Fruit fly (Drosophila melanogaster) whole organism, embryonic: ENCODE results near the gene HemK2.

Experiments
- B-H2 ChIP-seq: fragments of 200-800 bp; sonication (Bioruptor generic); optimal IDR thresholded peaks from 2 replicates; lab custom pipeline; 2018; ENCODE audit warnings: missing biosample characterization, mild to moderate bottlenecking, missing genetic modification characterization
- CG10147 ChIP-seq: fragments of 200-800 bp; sonication (Bioruptor generic); optimal IDR thresholded peaks from 2 replicates; lab custom pipeline; 2019; ENCODE audit warnings: missing biosample characterization, mild to moderate bottlenecking, missing genetic modification characterization, moderate library complexity
- CG10209 ChIP-seq: fragments of 200-800 bp; sonication (Bioruptor generic); optimal IDR thresholded peaks from 3 replicates; lab custom pipeline; 2017; ENCODE audit warnings: missing biosample characterization, mild to moderate bottlenecking, missing genetic modification characterization, missing genetic modification reagents
- CG10959 ChIP-seq: fragments of 200-800 bp; sonication (Bioruptor generic); IDR thresholded peaks from 2 replicates; pipeline ENCODE4 v1.3.6; 2022; ENCODE audit warnings: missing biosample characterization, missing genetic modification characterization
- CG10979 ChIP-seq: fragments of 200-800 bp; sonication (Bioruptor generic); optimal IDR thresholded peaks from 2 replicates; lab custom pipeline; 2018; ENCODE audit warnings: missing biosample characterization, mild to moderate bottlenecking, missing genetic modification characterization, moderate library complexity
- CG11456 ChIP-seq: fragments of 200-800 bp; sonication (Bioruptor generic); IDR thresholded peaks from 3 replicates; pipeline ENCODE4 v1.3.6; 2022; ENCODE audit warnings: missing biosample characterization, missing genetic modification characterization
- CG11723 ChIP-seq: fragments of 200-800 bp; sonication (Bioruptor generic); optimal IDR thresholded peaks from 2 replicates; lab custom pipeline; 2017; ENCODE audit warnings: missing biosample characterization, mild to moderate bottlenecking, missing genetic modification characterization
- CG13287 ChIP-seq: fragments of 200-800 bp; sonication (Bioruptor generic); IDR thresholded peaks from 2 replicates; pipeline ENCODE4 v1.3.6; 2022; ENCODE audit warnings: missing biosample characterization, missing genetic modification characterization; ENCODE audit not compliant: partially characterized antibody
- CG14667 ChIP-seq: fragments of 200-800 bp; sonication (Bioruptor generic); IDR thresholded peaks from 2 replicates; pipeline ENCODE4 v1.3.6; 2022; ENCODE audit warnings: missing biosample characterization, missing genetic modification characterization
- CG14965 ChIP-seq: fragments of 200-800 bp; sonication (Bioruptor generic); optimal IDR thresholded peaks from 2 replicates; lab custom pipeline; 2016; ENCODE audit warnings: missing biosample characterization, missing genetic modification characterization, borderline replicate concordance
- CG1603 ChIP-seq: fragments of 200-800 bp; sonication (Bioruptor generic); optimal IDR thresholded peaks from 2 replicates; lab custom pipeline; 2019; ENCODE audit warnings: missing biosample characterization, mild to moderate bottlenecking, missing genetic modification characterization, moderate library complexity
- CG4730 ChIP-seq: fragments of 200-800 bp; sonication (Bioruptor generic); IDR thresholded peaks from 2 replicates; pipeline ENCODE4 v1.3.6; 2022; ENCODE audit warnings: missing biosample characterization, missing genetic modification characterization
- CG6683 ChIP-seq: fragments of 200-800 bp; sonication (Bioruptor generic); optimal IDR thresholded peaks from 2 replicates; lab custom pipeline; 2017; ENCODE audit warnings: missing biosample characterization, mild to moderate bottlenecking, missing genetic modification characterization, missing genetic modification reagents
- CG7372 ChIP-seq: fragments of 200-800 bp; sonication (Bioruptor generic); IDR thresholded peaks from 2 replicates; pipeline ENCODE4 v1.3.6; 2022; ENCODE audit warnings: missing biosample characterization, missing genetic modification characterization
- CG8290 ChIP-seq, 3 experiments: fragments of 200-800 bp; sonication (Bioruptor generic); optimal IDR thresholded peaks; 2 replicates each; lab custom pipeline; 2016 to 2019; ENCODE audit warnings: missing biosample characterization in 3 of 3, missing genetic modification characterization in 3 of 3, mild to moderate bottlenecking in 2 of 3, moderate library complexity in 1 of 3
- CG8388 ChIP-seq: fragments of 200-800 bp; sonication (Bioruptor generic); optimal IDR thresholded peaks from 2 replicates; lab custom pipeline; 2019; ENCODE audit warnings: missing biosample characterization, mild to moderate bottlenecking, missing genetic modification characterization, moderate library complexity
- CG8765 ChIP-seq: fragments of 200-800 bp; sonication (Bioruptor generic); IDR thresholded peaks from 2 replicates; pipeline ENCODE4 v1.3.6; 2022; ENCODE audit warnings: missing biosample characterization, missing genetic modification characterization
- CG9932 ChIP-seq: fragments of 200-800 bp; sonication (Bioruptor generic); IDR thresholded peaks from 2 replicates; pipeline ENCODE4 v1.3.6; 2022; ENCODE audit warnings: missing biosample characterization, missing genetic modification characterization
- CTCF ChIP-seq: fragments of 200-800 bp; sonication (Bioruptor generic); optimal IDR thresholded peaks from 2 replicates; lab custom pipeline; 2017; ENCODE audit warnings: missing biosample characterization, mild to moderate bottlenecking, missing genetic modification characterization, moderate library complexity
- Dad ChIP-seq: fragments of 200-800 bp; sonication (Bioruptor generic); optimal IDR thresholded peaks from 3 replicates; lab custom pipeline; 2016; ENCODE audit warnings: missing biosample characterization, missing genetic modification characterization
- Dll ChIP-seq: fragments of 200-800 bp; sonication (Bioruptor generic); IDR thresholded peaks from 4 replicates; pipeline ENCODE4 v1.3.6; 2022; ENCODE audit warnings: missing biosample characterization, missing genetic modification characterization; ENCODE audit not compliant: partially characterized antibody
- E2f1 ChIP-seq: fragments of 200-800 bp; sonication (Bioruptor generic); IDR thresholded peaks from 2 replicates; pipeline ENCODE4 v1.3.6; 2022; ENCODE audit warnings: missing biosample characterization, missing genetic modification characterization
- E2f2 ChIP-seq: fragments of 200-800 bp; sonication (Bioruptor generic); IDR thresholded peaks from 2 replicates; pipeline ENCODE4 v1.3.6; 2022; ENCODE audit warnings: missing biosample characterization, missing genetic modification characterization
- Eip74EF ChIP-seq, 2 experiments: fragments of 200-800 bp in 1 of 2; fragments of >200 bp in 1 of 2; sonication (Bioruptor generic) in 1 of 2; optimal IDR thresholded peaks; 2 replicates each; lab custom pipeline; 2017 to 2019; ENCODE audit warnings: missing biosample characterization in 2 of 2, missing genetic modification characterization in 2 of 2, mild to moderate bottlenecking in 1 of 2, moderate library complexity in 1 of 2
- Elba2 ChIP-seq: fragments of 200-800 bp; sonication (Bioruptor generic); optimal IDR thresholded peaks from 3 replicates; lab custom pipeline; 2016; ENCODE audit warnings: missing biosample characterization, missing genetic modification characterization
- Ets65A ChIP-seq: fragments of 200-800 bp; sonication (Bioruptor generic); peaks from one replicate; lab custom pipeline; 2016; ENCODE audit warnings: missing biosample characterization, missing genetic modification characterization
- Opbp ChIP-seq: fragments of 200-800 bp; sonication (Bioruptor generic); IDR thresholded peaks from 3 replicates; pipeline ENCODE4 v1.3.6; 2022; ENCODE audit warnings: missing biosample characterization, missing genetic modification characterization; ENCODE audit not compliant: partially characterized antibody
- ara ChIP-seq: fragments of 200-800 bp; sonication (Bioruptor generic); IDR thresholded peaks from 2 replicates; pipeline ENCODE4 v1.3.6; 2022; ENCODE audit warnings: missing biosample characterization, missing genetic modification characterization
- bowl ChIP-seq: fragments of 200-800 bp; sonication (Bioruptor generic); IDR thresholded peaks from 2 replicates; pipeline ENCODE4 v1.3.6; 2022; ENCODE audit warnings: missing biosample characterization, missing genetic modification characterization
- chm ChIP-seq: fragments of 200-800 bp; sonication (Bioruptor generic); IDR thresholded peaks from 2 replicates; pipeline ENCODE4 v1.3.6; 2022; ENCODE audit warnings: missing biosample characterization, missing genetic modification characterization
- corto ChIP-seq: fragments of 200-800 bp; sonication (Bioruptor generic); optimal IDR thresholded peaks from 2 replicates; lab custom pipeline; 2016; ENCODE audit warnings: missing biosample characterization, mild to moderate bottlenecking, missing genetic modification characterization, moderate library complexity
- dpn ChIP-seq, 2 experiments: fragments of 200-800 bp; sonication (Bioruptor generic); optimal IDR thresholded peaks; 3 replicates each; lab custom pipeline; 2016; ENCODE audit warnings: missing biosample characterization in 2 of 2, missing genetic modification characterization in 2 of 2
- eve ChIP-seq, 2 experiments: fragments of >200 bp; optimal IDR thresholded peaks; 2 replicates each; lab custom pipeline; 2017; ENCODE audit warnings: missing biosample characterization in 2 of 2, missing genetic modification characterization in 2 of 2
- fd96Cb ChIP-seq: fragments of 200-800 bp; sonication (Bioruptor generic); optimal IDR thresholded peaks from 2 replicates; lab custom pipeline; 2018; ENCODE audit warnings: missing biosample characterization, mild to moderate bottlenecking, missing genetic modification characterization, moderate library complexity
- ftz-f1 ChIP-seq: fragments of 200-800 bp; sonication (Bioruptor generic); optimal IDR thresholded peaks from 2 replicates; lab custom pipeline; 2016; ENCODE audit warnings: missing biosample characterization, missing genetic modification characterization
- gcm ChIP-seq: fragments of 200-800 bp; sonication (Bioruptor generic); optimal IDR thresholded peaks from 2 replicates; lab custom pipeline; 2019; ENCODE audit warnings: missing biosample characterization, mild to moderate bottlenecking, missing genetic modification characterization, moderate library complexity
- ham ChIP-seq: fragments of 200-800 bp; sonication (Bioruptor generic); IDR thresholded peaks from 2 replicates; pipeline ENCODE4 v1.3.6; 2022; ENCODE audit warnings: missing biosample characterization, missing genetic modification characterization
- her ChIP-seq: fragments of 200-800 bp; sonication (Bioruptor generic); optimal IDR thresholded peaks from 2 replicates; lab custom pipeline; 2016; ENCODE audit warnings: missing biosample characterization, missing genetic modification characterization
- mirr ChIP-seq: fragments of 200-800 bp; sonication (Bioruptor generic); optimal IDR thresholded peaks from 3 replicates; lab custom pipeline; 2018; ENCODE audit warnings: missing biosample characterization, mild to moderate bottlenecking, missing genetic modification characterization
- pb ChIP-seq: fragments of 200-800 bp; sonication (Bioruptor generic); optimal IDR thresholded peaks from 3 replicates; lab custom pipeline; 2016; ENCODE audit warnings: missing biosample characterization, missing genetic modification characterization
- ro ChIP-seq: fragments of 200-800 bp; sonication (Bioruptor generic); IDR thresholded peaks from 2 replicates; pipeline ENCODE4 v1.3.6; 2022; ENCODE audit warnings: missing biosample characterization, missing genetic modification characterization
- salm ChIP-seq: fragments of 200-800 bp; sonication (Bioruptor generic); optimal IDR thresholded peaks from 2 replicates; lab custom pipeline; 2018; ENCODE audit warnings: missing biosample characterization, mild to moderate bottlenecking, missing genetic modification characterization
- sug ChIP-seq: fragments of 200-800 bp; optimal IDR thresholded peaks from 2 replicates; lab custom pipeline; 2019; ENCODE audit warnings: missing biosample characterization, mild to moderate bottlenecking, missing genetic modification characterization, moderate library complexity
- tio ChIP-seq: fragments of 200-800 bp; sonication (Bioruptor generic); optimal IDR thresholded peaks from 2 replicates; lab custom pipeline; 2017; ENCODE audit warnings: missing biosample characterization, missing genetic modification characterization, inconsistent platforms
- tll ChIP-seq, 2 experiments: fragments of 200-800 bp in 1 of 2; fragments of >200 bp in 1 of 2; sonication (Bioruptor generic) in 1 of 2; optimal IDR thresholded peaks; 2 replicates each; lab custom pipeline; 2017 to 2019; ENCODE audit warnings: missing biosample characterization in 2 of 2, missing genetic modification characterization in 2 of 2, mild to moderate bottlenecking in 1 of 2, moderate library complexity in 1 of 2
- tna ChIP-seq: fragments of 200-800 bp; sonication (Bioruptor generic); IDR thresholded peaks from 2 replicates; pipeline ENCODE4 v1.3.6; 2022; ENCODE audit warnings: missing biosample characterization, missing genetic modification characterization; ENCODE audit not compliant: partially characterized antibody
- trh ChIP-seq: fragments of 200-800 bp; sonication (Bioruptor generic); optimal IDR thresholded peaks from 2 replicates; lab custom pipeline; 2016; ENCODE audit warnings: missing biosample characterization, missing genetic modification characterization
- vvl ChIP-seq: fragments of 200-800 bp; sonication (Bioruptor generic); IDR thresholded peaks from 2 replicates; pipeline ENCODE4 v1.3.6; 2022; ENCODE audit warnings: missing biosample characterization, missing genetic modification characterization

The HemK2 gene

dm6 chr2L:2734215-2734614, 25.3 kb downstream of the HemK2 start (continued):
- no peak for TF ChIP-seq tna
- TF ChIP-seq B-H2: no peak
- peak; percentile 56 for TF ChIP-seq tio
- no peak for TF ChIP-seq CTCF (GFP tag; lab: Kevin White, UChicago)
- no peak for TF ChIP-seq Dll
- no peak for TF ChIP-seq ham (GFP tag; lab: Robert Waterston, UW)
- no peak for TF ChIP-seq ara (GFP tag; lab: Robert Waterston, UW)
- no peak for TF ChIP-seq CG10959 (GFP tag; lab: Robert Waterston, UW)
- no peak for TF ChIP-seq CG11456
- TF ChIP-seq mirr (GFP tag; lab: Kevin White, UChicago): no peak
- no peak for TF ChIP-seq CG13287 (GFP tag; lab: Robert Waterston, UW)
- no peak for TF ChIP-seq tll (GFP tag; optimal IDR thresholded peaks at IDR 0.05; lab: Kevin White, UChicago)
- TF ChIP-seq CG6683 (GFP tag; lab: Kevin White, UChicago): no peak
- no peak for TF ChIP-seq ftz-f1 (GFP tag; lab: Kevin White, UChicago)
- peak; percentile 16 for TF ChIP-seq CG11723 (GFP tag; lab: Kevin White, UChicago)
- no peak for TF ChIP-seq Opbp
- no peak for TF ChIP-seq pb (GFP tag; lab: Kevin White, UChicago)
- TF ChIP-seq corto (GFP tag; lab: Kevin White, UChicago): no peak
- TF ChIP-seq CG8388: no peak
- peak; percentile 14; the same call in 1 of the 2 replicates for TF ChIP-seq CG7372
- no peak for TF ChIP-seq Elba2
- peak; percentile 2 for TF ChIP-seq CG10979 (tag; lab: Kevin White, UChicago)
- TF ChIP-seq CG1603 (tag; lab: Kevin White, UChicago): peak; percentile 18
- no peak for TF ChIP-seq bowl (GFP tag; lab: Robert Waterston, UW)
- peak; percentile 56 for TF ChIP-seq CG10147 (GFP tag; lab: Kevin White, UChicago)
- no peak for TF ChIP-seq E2f1 (GFP tag; lab: Robert Waterston, UW)
- TF ChIP-seq ro: no peak
- peak; percentile 28; the same call in 1 of the 2 replicates for TF ChIP-seq E2f2 (GFP tag; lab: Robert Waterston, UW)
- TF ChIP-seq CG8765 (GFP tag; lab: Robert Waterston, UW): no peak
- no peak for TF ChIP-seq Dad
- TF ChIP-seq sug (tag; lab: Kevin White, UChicago): no peak
- no peak for TF ChIP-seq CG4730 (GFP tag; lab: Robert Waterston, UW)

- TF ChIP-seq CG9932 (no peak), CTCF (GFP tag; lab: Kevin White, UChicago) (peak; percentile 71), vvl (GFP tag; lab: Robert Waterston, UW) (no peak), eve (GFP tag; optimal IDR thresholded peaks at IDR 0.05; lab: Kevin White, UChicago) (peak in 1 of 2 experiments; percentile 65)
- TF ChIP-seq, all 482 proteins: peak for 2
These were observed 27.2 kb downstream of the HemK2 start for dm6 chr2L:2732139-2732830.

dm6 chr2L:2731370-2732138, 27.9 kb downstream of the HemK2 start:
- TF ChIP-seq dpn (GFP tag; optimal IDR thresholded peaks at IDR 0.05; lab: Kevin White, UChicago) (peak in 1 of 2 experiments; percentile 8), chm (GFP tag; lab: Robert Waterston, UW) (no peak), Eip74EF (GFP tag; optimal IDR thresholded peaks at IDR 0.05; lab: Kevin White, UChicago) (peak in 1 of 2 experiments; percentile 31), trh (GFP tag; lab: Kevin White, UChicago) (peak; percentile 44), CG8290 (GFP tag; optimal IDR thresholded peaks at IDR 0.05; lab: Kevin White, UChicago) (no peak), CG8290 (tag; optimal IDR thresholded peaks at IDR 0.05; lab: Kevin White, UChicago) (peak in 1 of 2 experiments; percentile 24), gcm (GFP tag; lab: Kevin White, UChicago) (no peak), salm (tag; lab: Kevin White, UChicago) (no peak), CG14667 (GFP tag; lab: Robert Waterston, UW) (peak; percentile 55; the same call in 1 of the 2 replicates), Ets65A (GFP tag; lab: Kevin White, UChicago) (no peak), bowl (GFP tag; lab: Robert Waterston, UW) (no peak), her (GFP tag; lab: Kevin White, UChicago) (no peak), CG10209 (peak; percentile 8), CG14965 (GFP tag; lab: Kevin White, UChicago) (no peak), fd96Cb (tag; lab: Kevin White, UChicago) (peak; percentile 42)
